Fruit fly (Drosophila melanogaster): ENCODE measurements around the gene alph.

DNA sequence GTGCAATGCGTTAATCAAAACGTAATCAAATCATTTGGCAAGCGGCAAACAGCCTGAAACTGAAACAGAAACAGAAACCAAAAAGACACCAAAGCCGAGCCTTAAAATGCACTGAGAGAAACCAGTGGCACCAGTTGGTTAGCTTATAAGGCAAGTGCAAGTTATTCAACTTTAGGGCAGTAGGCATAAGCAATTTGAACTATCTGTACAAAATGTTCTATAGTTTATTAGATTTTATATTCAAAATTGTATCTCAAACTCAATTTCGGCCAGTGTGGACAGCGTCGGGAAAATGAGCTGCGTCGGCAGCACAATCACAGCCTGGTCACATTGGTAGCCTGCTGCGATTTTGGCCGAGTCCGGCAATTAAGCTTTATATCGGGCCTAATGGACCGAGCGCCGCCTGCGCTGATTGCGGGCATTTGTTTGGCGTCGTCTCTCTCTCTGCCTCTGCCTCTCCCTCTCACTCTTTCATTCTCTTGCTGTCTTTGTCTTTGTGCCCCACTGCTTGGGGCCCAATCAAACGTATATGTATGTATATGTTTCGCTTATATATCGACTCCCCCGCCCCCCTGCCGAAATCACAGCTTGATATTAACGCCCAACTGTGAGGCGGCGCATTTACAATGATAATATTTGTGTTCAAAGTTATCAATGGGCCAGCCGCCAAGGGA is 24.5 kb upstream of the alph start:
- TF ChIP-seq CG16813 (GFP tag; IDR thresholded peaks at IDR 0.05; ENCODE audit: partially characterized antibody) (no peak), bsh (GFP tag; optimal IDR thresholded peaks at IDR 0.05) (peak in 1 of 2 experiments; percentile 77)

Measured in whole organism, embryonic.